Fruit fly (Drosophila melanogaster) whole organism, embryonic: ENCODE measurements around the gene CG33514.

ENCODE experiments used
- Aef1 ChIP-seq: fragments of 200-800 bp; sonication (Bioruptor generic); IDR thresholded peaks from 3 replicates; pipeline ENCODE4 v1.3.6; 2022; ENCODE audit warnings: missing biosample characterization, missing genetic modification characterization
- Bgb ChIP-seq: fragments of 200-800 bp; sonication (Bioruptor generic); IDR thresholded peaks from 2 replicates; pipeline ENCODE4 v1.3.6; 2022; ENCODE audit warnings: missing biosample characterization, missing genetic modification characterization; ENCODE audit not compliant: partially characterized antibody
- Blimp-1 ChIP-seq: fragments of 200-800 bp; sonication (Bioruptor generic); optimal IDR thresholded peaks from 3 replicates; lab custom pipeline; 2018; ENCODE audit warnings: missing biosample characterization, missing genetic modification characterization, mild to moderate bottlenecking, moderate library complexity, missing genetic modification reagents
- Bteb2 ChIP-seq: fragments of 200-800 bp; sonication (Bioruptor generic); optimal IDR thresholded peaks from 2 replicates; lab custom pipeline; 2016; ENCODE audit warnings: missing biosample characterization, missing genetic modification characterization
- CG11696 ChIP-seq: fragments of 200-800 bp; sonication (Bioruptor generic); IDR thresholded peaks from 2 replicates; pipeline ENCODE4 v1.3.6; 2022; ENCODE audit warnings: missing biosample characterization, missing genetic modification characterization
- CG12071 ChIP-seq: fragments of 200-800 bp; sonication (Bioruptor generic); optimal IDR thresholded peaks from 3 replicates; lab custom pipeline; 2018; ENCODE audit warnings: missing biosample characterization, mild to moderate bottlenecking, missing genetic modification characterization
- CG12299 ChIP-seq: fragments of 200-800 bp; sonication (Bioruptor generic); optimal IDR thresholded peaks from 2 replicates; lab custom pipeline; 2018; ENCODE audit warnings: missing biosample characterization, mild to moderate bottlenecking, missing genetic modification characterization
- CG14441 ChIP-seq: fragments of 200-800 bp; sonication (Bioruptor generic); IDR thresholded peaks from 2 replicates; pipeline ENCODE4 v1.3.6; 2022; ENCODE audit warnings: missing biosample characterization, missing genetic modification characterization
- CG14860 ChIP-seq: fragments of 200-800 bp; sonication (Bioruptor generic); IDR thresholded peaks from 3 replicates; pipeline ENCODE4 v1.3.6; 2022; ENCODE audit warnings: missing biosample characterization, missing genetic modification characterization; ENCODE audit not compliant: partially characterized antibody
- CG17359 ChIP-seq: fragments of 200-800 bp; sonication (Bioruptor generic); optimal IDR thresholded peaks from 3 replicates; lab custom pipeline; 2018; ENCODE audit warnings: missing biosample characterization, mild to moderate bottlenecking, missing genetic modification characterization, moderate library complexity
- CG17912 ChIP-seq: fragments of 200-800 bp; sonication (Bioruptor generic); optimal IDR thresholded peaks from 2 replicates; lab custom pipeline; 2018; ENCODE audit warnings: missing biosample characterization, mild to moderate bottlenecking, missing genetic modification characterization
- CG2129 ChIP-seq: fragments of 200-800 bp; sonication (Bioruptor generic); IDR thresholded peaks from 2 replicates; pipeline ENCODE4 v1.3.6; 2022; ENCODE audit warnings: missing biosample characterization, missing genetic modification characterization; ENCODE audit not compliant: partially characterized antibody
- CG30403 ChIP-seq: fragments of 200-800 bp; sonication (Bioruptor generic); optimal IDR thresholded peaks from 3 replicates; lab custom pipeline; 2016; ENCODE audit warnings: missing biosample characterization, missing genetic modification characterization
- CG4617 ChIP-seq: fragments of 200-800 bp; sonication (Bioruptor generic); optimal IDR thresholded peaks from 3 replicates; lab custom pipeline; 2016; ENCODE audit warnings: missing biosample characterization, missing genetic modification characterization, borderline replicate concordance
- CG5180 ChIP-seq: fragments of 200-800 bp; sonication (Bioruptor generic); optimal IDR thresholded peaks from 3 replicates; lab custom pipeline; 2017; ENCODE audit warnings: missing biosample characterization, missing genetic modification characterization, mild to moderate bottlenecking, moderate library complexity, missing genetic modification reagents
- CG6654 ChIP-seq: fragments of 200-800 bp; sonication (Bioruptor generic); optimal IDR thresholded peaks from 2 replicates; lab custom pipeline; 2017; ENCODE audit warnings: missing biosample characterization, mild to moderate bottlenecking, missing genetic modification characterization
- CG7556 ChIP-seq: fragments of 200-800 bp; sonication (Bioruptor generic); optimal IDR thresholded peaks from 2 replicates; lab custom pipeline; 2017; ENCODE audit warnings: missing biosample characterization, mild to moderate bottlenecking, missing genetic modification characterization
- CG9797 ChIP-seq: fragments of 200-800 bp; sonication (Bioruptor generic); optimal IDR thresholded peaks from 3 replicates; lab custom pipeline; 2018; ENCODE audit warnings: missing biosample characterization, mild to moderate bottlenecking, missing genetic modification characterization
- CTCF ChIP-seq: fragments of 200-800 bp; sonication (Bioruptor generic); optimal IDR thresholded peaks from 2 replicates; lab custom pipeline; 2017; ENCODE audit warnings: missing biosample characterization, mild to moderate bottlenecking, missing genetic modification characterization, moderate library complexity
- Dp ChIP-seq: fragments of 200-800 bp; sonication (Bioruptor generic); optimal IDR thresholded peaks from 2 replicates; lab custom pipeline; 2018; ENCODE audit warnings: missing biosample characterization, mild to moderate bottlenecking, missing genetic modification characterization, moderate library complexity
- HLH3B ChIP-seq: fragments of 200-800 bp; sonication (Bioruptor generic); IDR thresholded peaks from 2 replicates; pipeline ENCODE4 v1.3.6; 2022; ENCODE audit warnings: missing biosample characterization, missing genetic modification characterization
- Hmr ChIP-seq: fragments of 200-800 bp; sonication (Bioruptor generic); optimal IDR thresholded peaks from 3 replicates; lab custom pipeline; 2017; ENCODE audit warnings: mild to moderate bottlenecking, missing biosample characterization, missing genetic modification reagents, missing genetic modification characterization
- Hmx ChIP-seq: fragments of 200-800 bp; sonication (Bioruptor generic); optimal IDR thresholded peaks from 2 replicates; lab custom pipeline; 2016; ENCODE audit warnings: missing biosample characterization, missing genetic modification characterization
- Hr3 ChIP-seq: fragments of 200-800 bp; sonication (Bioruptor generic); optimal IDR thresholded peaks from 3 replicates; lab custom pipeline; 2016; ENCODE audit warnings: missing biosample characterization, missing genetic modification characterization
- Hr39 ChIP-seq: fragments of >200 bp; optimal IDR thresholded peaks from 2 replicates; lab custom pipeline; 2017
- Lim3 ChIP-seq: fragments of 200-800 bp; sonication (Bioruptor generic); IDR thresholded peaks from 2 replicates; pipeline ENCODE4 v1.3.6; 2022; ENCODE audit warnings: missing biosample characterization, missing genetic modification characterization
- MBD-R2 ChIP-seq: fragments of 200-800 bp; sonication (Bioruptor generic); IDR thresholded peaks from 2 replicates; pipeline ENCODE4 v1.3.6; 2022; ENCODE audit warnings: missing biosample characterization, missing genetic modification characterization
- NC2β ChIP-seq: fragments of 200-800 bp; sonication (Bioruptor generic); optimal IDR thresholded peaks from 2 replicates; lab custom pipeline; 2016; ENCODE audit warnings: missing biosample characterization, missing genetic modification characterization
- Nf-YA ChIP-seq: fragments of 200-800 bp; sonication (Bioruptor generic); IDR thresholded peaks from 2 replicates; pipeline ENCODE4 v1.3.6; 2022; ENCODE audit warnings: missing biosample characterization, missing genetic modification characterization
- Oli ChIP-seq: fragments of 200-800 bp; sonication (Bioruptor generic); optimal IDR thresholded peaks from 2 replicates; lab custom pipeline; 2018; ENCODE audit warnings: missing biosample characterization, mild to moderate bottlenecking, missing genetic modification characterization, moderate library complexity
- Scr ChIP-seq: fragments of 200-800 bp; sonication (Bioruptor generic); IDR thresholded peaks from 2 replicates; pipeline ENCODE4 v1.3.6; 2022; ENCODE audit warnings: missing biosample characterization, missing genetic modification characterization; ENCODE audit not compliant: partially characterized antibody
- Sox102F ChIP-seq: fragments of 200-800 bp; sonication (Bioruptor generic); optimal IDR thresholded peaks from 2 replicates; lab custom pipeline; 2018; ENCODE audit warnings: missing biosample characterization, mild to moderate bottlenecking, missing genetic modification characterization, moderate library complexity
- Xrp1 ChIP-seq: fragments of 200-800 bp; sonication (Bioruptor generic); IDR thresholded peaks from 2 replicates; pipeline ENCODE4 v1.3.6; 2022; ENCODE audit warnings: missing biosample characterization, missing genetic modification characterization
- ase ChIP-seq: fragments of 200-800 bp; sonication (Bioruptor generic); IDR thresholded peaks from 3 replicates; pipeline ENCODE4 v1.3.6; 2022; ENCODE audit warnings: missing biosample characterization, missing genetic modification characterization
- az2 ChIP-seq: fragments of 200-800 bp; sonication (Bioruptor generic); optimal IDR thresholded peaks from 3 replicates; lab custom pipeline; 2016; ENCODE audit warnings: missing biosample characterization, missing genetic modification characterization
- bcd ChIP-seq: fragments of 200-800 bp; sonication (Bioruptor generic); optimal IDR thresholded peaks from 2 replicates; lab custom pipeline; 2017; ENCODE audit warnings: missing biosample characterization, mild to moderate bottlenecking, missing genetic modification characterization
- bowl ChIP-seq: fragments of 200-800 bp; sonication (Bioruptor generic); IDR thresholded peaks from 2 replicates; pipeline ENCODE4 v1.3.6; 2022; ENCODE audit warnings: missing biosample characterization, missing genetic modification characterization
- bsh ChIP-seq, 2 experiments: fragments of 200-800 bp; sonication (Bioruptor generic); optimal IDR thresholded peaks; 2 replicates each; lab custom pipeline; 2017 to 2018; ENCODE audit warnings: mild to moderate bottlenecking in 2 of 2, missing biosample characterization in 2 of 2, missing genetic modification characterization in 2 of 2, moderate library complexity in 1 of 2
- disco-r ChIP-seq: fragments of 200-800 bp; sonication (Bioruptor generic); optimal IDR thresholded peaks from 2 replicates; lab custom pipeline; 2016; ENCODE audit warnings: missing biosample characterization, missing genetic modification characterization
- dysf ChIP-seq: fragments of 200-800 bp; sonication (Bioruptor generic); IDR thresholded peaks from 3 replicates; pipeline ENCODE4 v1.3.6; 2022; ENCODE audit warnings: missing biosample characterization, missing genetic modification characterization
- ewg ChIP-seq: fragments of 200-800 bp; sonication (Bioruptor generic); optimal IDR thresholded peaks from 3 replicates; lab custom pipeline; 2017; ENCODE audit warnings: mild to moderate bottlenecking, missing biosample characterization, missing genetic modification reagents, missing genetic modification characterization
- fd102C ChIP-seq: fragments of 200-800 bp; sonication (Bioruptor generic); optimal IDR thresholded peaks from 2 replicates; lab custom pipeline; 2018; ENCODE audit warnings: missing biosample characterization, mild to moderate bottlenecking, missing genetic modification characterization, moderate library complexity
- ind ChIP-seq: fragments of 200-800 bp; sonication (Bioruptor generic); optimal IDR thresholded peaks from 3 replicates; lab custom pipeline; 2016; ENCODE audit warnings: missing biosample characterization, missing genetic modification characterization
- lab ChIP-seq: fragments of 200-800 bp; sonication (Bioruptor generic); optimal IDR thresholded peaks from 3 replicates; lab custom pipeline; 2017; ENCODE audit warnings: missing biosample characterization, missing genetic modification characterization, mild to moderate bottlenecking, moderate library complexity, missing genetic modification reagents
- lilli ChIP-seq: fragments of 200-800 bp; sonication (Bioruptor generic); optimal IDR thresholded peaks from 3 replicates; lab custom pipeline; 2016; ENCODE audit warnings: missing biosample characterization, missing genetic modification characterization
- pan ChIP-seq, 4 experiments: fragments of >200 bp in 3 of 4; fragments of 200-800 bp in 1 of 4; sonication (Bioruptor generic) in 1 of 4; optimal IDR thresholded peaks in 3 of 4; IDR thresholded peaks in 1 of 4; 2 replicates each; pipeline versions ENCODE4 v1.3.6 to Lab custom; 2017 to 2022; ENCODE audit warnings: missing biosample characterization in 2 of 4, missing genetic modification characterization in 2 of 4, mixed read lengths in 1 of 4
- pum ChIP-seq: fragments of 200-800 bp; sonication (Bioruptor generic); optimal IDR thresholded peaks from 2 replicates; lab custom pipeline; 2016; ENCODE audit warnings: missing biosample characterization, missing genetic modification characterization
- sens ChIP-seq: fragments of 200-800 bp; sonication (Bioruptor generic); peaks from one replicate; lab custom pipeline; 2016; ENCODE audit warnings: missing biosample characterization, missing genetic modification characterization
- vvl ChIP-seq: fragments of 200-800 bp; sonication (Bioruptor generic); IDR thresholded peaks from 2 replicates; pipeline ENCODE4 v1.3.6; 2022; ENCODE audit warnings: missing biosample characterization, missing genetic modification characterization
- zfh1 ChIP-seq: fragments of 200-800 bp; sonication (Bioruptor generic); IDR thresholded peaks from 3 replicates; pipeline ENCODE4 v1.3.6; 2022; ENCODE audit warnings: missing biosample characterization, missing genetic modification characterization

The CG33514 gene

dm6 chr3L:4375675-4376366 is 10.6 kb downstream of the CG33514 start (continued):
- TF ChIP-seq CG9797 (no peak), dysf (GFP tag; lab: Robert Waterston, UW) (0 out of 3 replicates have a peak, but pooled peaks have one; percentile 38), Hmx (GFP tag; lab: Kevin White, UChicago) (no peak), ind (GFP tag; lab: Kevin White, UChicago) (peak; percentile 11), Dp (no peak), vvl (GFP tag; lab: Robert Waterston, UW) (peak; percentile 50; the same call in 1 of the 2 replicates), bsh (GFP tag; optimal IDR thresholded peaks at IDR 0.05; lab: Kevin White, UChicago) (peak in 1 of 2 experiments; percentile 21), Bteb2 (GFP tag; lab: Kevin White, UChicago) (no peak), sens (GFP tag; lab: Kevin White, UChicago) (peak; percentile 76), CG5180 (GFP tag; lab: Kevin White, UChicago) (no peak), Hmr (GFP tag; lab: Kevin White, UChicago) (no peak), CG6654 (no peak), bowl (GFP tag; lab: Robert Waterston, UW) (no peak), Nf-YA (GFP tag; lab: Robert Waterston, UW) (no peak), MBD-R2 (no peak), Aef1 (GFP tag; lab: Robert Waterston, UW) (no peak), CG12071 (no peak), Hr3 (peak; percentile 10), Oli (tag; lab: Kevin White, UChicago) (peak; percentile 31), HLH3B (peak; percentile 40; the same call in 1 of the 2 replicates), pum (GFP tag; lab: Kevin White, UChicago) (no peak), zfh1 (no peak), CG11696 (GFP tag; lab: Robert Waterston, UW) (no peak), bcd (GFP tag; lab: Kevin White, UChicago) (no peak), ewg (GFP tag; lab: Kevin White, UChicago) (no peak), lab (GFP tag; lab: Kevin White, UChicago) (peak; percentile 6), CG14441 (GFP tag; lab: Robert Waterston, UW) (0 out of 2 replicates have a peak, but pooled peaks have one; percentile 18), Blimp-1 (GFP tag; lab: Kevin White, UChicago) (peak; percentile 21), NC2β (no peak), fd102C (GFP tag; lab: Kevin White, UChicago) (no peak), CG7556 (GFP tag; lab: Kevin White, UChicago) (peak; percentile 23), CG17912 (no peak), lilli (GFP tag; lab: Kevin White, UChicago) (no peak), CG12299 (tag; lab: Kevin White, UChicago) (no peak), Xrp1 (GFP tag; lab: Robert Waterston, UW) (peak; percentile 57), Sox102F (GFP tag; lab: Kevin White, UChicago) (peak; percentile 40), pan (optimal IDR thresholded peaks at IDR 0.05; lab: Kevin White, UChicago) (no peak), pan (GFP tag; optimal IDR thresholded peaks at IDR 0.05 in 1 of 2, IDR thresholded peaks at IDR 0.05 in 1 of 2) (peak in 1 of 2 experiments; percentile 49), CG17359 (tag; lab: Kevin White, UChicago) (peak; percentile 32), Bgb (GFP tag; lab: Robert Waterston, UW) (no peak), ase (GFP tag; lab: Robert Waterston, UW) (peak; percentile 15; the same call in 1 of the 3 replicates), CG2129 (GFP tag; lab: Robert Waterston, UW) (no peak), Hr39 (no peak), CG14860 (GFP tag; lab: Robert Waterston, UW) (no peak), disco-r (no peak), CG30403 (peak; percentile 20), Lim3 (GFP tag; lab: Robert Waterston, UW) (no peak), CG4617 (GFP tag; lab: Kevin White, UChicago) (no peak), CTCF (GFP tag; lab: Kevin White, UChicago) (no peak), az2 (peak; percentile 15), Scr (GFP tag; lab: Robert Waterston, UW) (no peak)
